Worm (Caenorhabditis elegans) whole organism, L4 larva: Measurements from ENCODE around the gene str-118.

Source experiments
- F10B5.3 ChIP-seq: sonication (generic microtip); optimal IDR thresholded peaks from 2 replicates; lab custom pipeline; 2016; ENCODE audit warnings: mild to moderate bottlenecking, missing genetic modification characterization, missing compliant biosample characterization
- Y105C5A.15 ChIP-seq: fragments of 200-800 bp; sonication (Bioruptor generic); IDR thresholded peaks from 2 replicates; pipeline ENCODE4 v1.3.6; 2022; ENCODE audit warnings: missing genetic modification characterization, missing compliant biosample characterization
- Y75B8A.6 ChIP-seq: fragments of 200-800 bp; sonication (Bioruptor generic); IDR thresholded peaks from 2 replicates; pipeline ENCODE4 v1.3.6; 2022; ENCODE audit warnings: missing genetic modification reagents, missing genetic modification characterization, missing compliant biosample characterization
- aha-1 ChIP-seq: fragments of 150-350 bp; peaks from one replicate; lab custom pipeline; 2014; ENCODE audit warnings: missing biosample characterization, missing genetic modification characterization
- ama-1 ChIP-seq: fragments of 150-350 bp; optimal IDR thresholded peaks from 2 replicates; lab custom pipeline; 2014; ENCODE audit warnings: inconsistent platforms, mixed read lengths
- ceh-32 ChIP-seq: sonication (generic microtip); optimal IDR thresholded peaks from 2 replicates; lab custom pipeline; 2016; ENCODE audit warnings: mild to moderate bottlenecking, missing genetic modification characterization, missing compliant biosample characterization; ENCODE audit not compliant: poor library complexity
- ceh-82 ChIP-seq: sonication (generic microtip); optimal IDR thresholded peaks from 2 replicates; lab custom pipeline; 2017; ENCODE audit warnings: missing biosample characterization, missing genetic modification characterization
- daf-16 ChIP-seq, 3 experiments: sonication (generic microtip); optimal IDR thresholded peaks; 2 replicates each; lab custom pipeline; 2016 to 2017; ENCODE audit warnings: missing genetic modification characterization in 3 of 3, missing genetic modification reagents in 3 of 3, mild to moderate bottlenecking in 2 of 3, missing compliant biosample characterization in 2 of 3, missing biosample characterization in 1 of 3, moderate library complexity in 1 of 3
- daf-8 ChIP-seq: fragments of 200-800 bp; sonication (Bioruptor generic); IDR thresholded peaks from 2 replicates; pipeline ENCODE4 v1.3.6; 2022; ENCODE audit warnings: missing genetic modification characterization, missing compliant biosample characterization
- dve-1 ChIP-seq: sonication (generic microtip); optimal IDR thresholded peaks from 2 replicates; lab custom pipeline; 2017; ENCODE audit warnings: antibody characterized with exemption, mild to moderate bottlenecking, missing genetic modification characterization, missing compliant biosample characterization; ENCODE audit not compliant: insufficient read depth
- egl-27 ChIP-seq: sonication (generic microtip); optimal IDR thresholded peaks from 3 replicates; lab custom pipeline; 2017; ENCODE audit warnings: missing biosample characterization, missing genetic modification reagents, missing genetic modification characterization
- egl-43 ChIP-seq: fragments of 200-800 bp; sonication (Bioruptor generic); IDR thresholded peaks from 2 replicates; pipeline ENCODE4 v1.3.6; 2022; ENCODE audit warnings: missing genetic modification reagents, missing genetic modification characterization, missing compliant biosample characterization
- fkh-10 ChIP-seq: fragments of 150-350 bp; optimal IDR thresholded peaks from 2 replicates; lab custom pipeline; 2014; ENCODE audit warnings: missing biosample characterization, missing genetic modification reagents, missing genetic modification characterization
- hif-1 ChIP-seq, 2 experiments: sonication (generic microtip); optimal IDR thresholded peaks; 2 replicates each; lab custom pipeline; 2016 to 2017; ENCODE audit warnings: missing compliant biosample characterization in 2 of 2, missing genetic modification characterization in 2 of 2, missing genetic modification reagents in 2 of 2, missing genotype in 2 of 2, mild to moderate bottlenecking in 1 of 2
- hlh-30 ChIP-seq: sonication (generic microtip); optimal IDR thresholded peaks from 2 replicates; lab custom pipeline; 2017; ENCODE audit warnings: antibody characterized with exemption, mild to moderate bottlenecking, missing genetic modification characterization, missing compliant biosample characterization; ENCODE audit not compliant: insufficient read depth
- lin-1 ChIP-seq: fragments of 200-800 bp; sonication (Bioruptor generic); IDR thresholded peaks from 2 replicates; pipeline ENCODE4 v1.3.6; 2022; ENCODE audit warnings: missing genetic modification reagents, missing genetic modification characterization, missing compliant biosample characterization
- lin-29 ChIP-seq: fragments of 200-800 bp; sonication (Bioruptor generic); IDR thresholded peaks from 2 replicates; pipeline ENCODE4 v1.3.6; 2022; ENCODE audit warnings: missing genetic modification reagents, missing genetic modification characterization, missing compliant biosample characterization
- lin-38 ChIP-seq: fragments of 200-800 bp; sonication (Bioruptor generic); IDR thresholded peaks from 2 replicates; pipeline ENCODE4 v1.3.6; 2022; ENCODE audit warnings: missing genetic modification reagents, missing genetic modification characterization, missing compliant biosample characterization
- lin-39 ChIP-seq: fragments of 150-350 bp; optimal IDR thresholded peaks from 2 replicates; lab custom pipeline; 2014; ENCODE audit warnings: missing biosample characterization, missing genetic modification reagents, missing genetic modification characterization
- lsy-2 ChIP-seq, 2 experiments: fragments of 150-350 bp in 1 of 2; sonication (generic microtip) in 1 of 2; optimal IDR thresholded peaks; 2 replicates each; lab custom pipeline; 2014 to 2017; ENCODE audit warnings: missing biosample characterization in 2 of 2, missing genetic modification characterization in 2 of 2
- mdl-1 ChIP-seq, 2 experiments: fragments of 150-350 bp in 1 of 2; sonication (generic microtip) in 1 of 2; optimal IDR thresholded peaks; 2 replicates each; lab custom pipeline; 2014 to 2017; ENCODE audit warnings: missing biosample characterization in 2 of 2, missing genetic modification characterization in 2 of 2
- mep-1 ChIP-seq: fragments of 150-350 bp; sonication (generic microtip); optimal IDR thresholded peaks from 3 replicates; lab custom pipeline; 2014; ENCODE audit warnings: missing biosample characterization, missing genetic modification characterization
- mes-2 ChIP-seq: sonication (generic microtip); optimal IDR thresholded peaks from 2 replicates; lab custom pipeline; 2016; ENCODE audit warnings: missing genotype, mild to moderate bottlenecking, missing genetic modification characterization, missing compliant biosample characterization; ENCODE audit not compliant: poor library complexity, severe bottlenecking
- mxl-3 ChIP-seq: fragments of 200-800 bp; sonication (Bioruptor generic); optimal IDR thresholded peaks from 2 replicates; lab custom pipeline; 2018; ENCODE audit warnings: mild to moderate bottlenecking, missing genetic modification characterization, missing compliant biosample characterization
- nhr-102 ChIP-seq: sonication (generic microtip); optimal IDR thresholded peaks from 2 replicates; lab custom pipeline; 2016; ENCODE audit warnings: mild to moderate bottlenecking, missing genetic modification characterization, moderate library complexity, missing compliant biosample characterization
- nhr-11 ChIP-seq: fragments of 150-350 bp; optimal IDR thresholded peaks from 2 replicates; lab custom pipeline; 2014; ENCODE audit warnings: missing biosample characterization, missing genetic modification characterization
- nhr-28 ChIP-seq: fragments of 150-350 bp; optimal IDR thresholded peaks from 2 replicates; lab custom pipeline; 2014; ENCODE audit warnings: missing biosample characterization, missing genetic modification characterization
- nhr-41 ChIP-seq: fragments of 200-800 bp; sonication (Bioruptor generic); IDR thresholded peaks from 2 replicates; pipeline ENCODE4 v1.3.6; 2022; ENCODE audit warnings: missing genetic modification reagents, missing genetic modification characterization, missing compliant biosample characterization
- nhr-42 ChIP-seq: fragments of 200-800 bp; sonication (Bioruptor generic); IDR thresholded peaks from 2 replicates; pipeline ENCODE4 v1.3.6; 2022; ENCODE audit warnings: missing genetic modification characterization, missing compliant biosample characterization
- nhr-48 ChIP-seq: sonication (generic microtip); optimal IDR thresholded peaks from 2 replicates; lab custom pipeline; 2016; ENCODE audit warnings: mild to moderate bottlenecking, missing genetic modification characterization, missing compliant biosample characterization
- nhr-76 ChIP-seq: fragments of 150-350 bp; optimal IDR thresholded peaks from 2 replicates; lab custom pipeline; 2014; ENCODE audit warnings: missing biosample characterization, missing genetic modification characterization
- nhr-77 ChIP-seq: fragments of 150-350 bp; optimal IDR thresholded peaks from 2 replicates; lab custom pipeline; 2014; ENCODE audit warnings: missing biosample characterization, missing genetic modification characterization
- pha-4 ChIP-seq, 2 experiments: fragments of 150-350 bp in 1 of 2; fragments of 200-800 bp in 1 of 2; sonication (Bioruptor generic) in 1 of 2; IDR thresholded peaks in 1 of 2; optimal IDR thresholded peaks in 1 of 2; 2 replicates each; pipeline versions ENCODE4 v1.3.6 to Lab custom; 2014 to 2022; ENCODE audit warnings: missing genetic modification characterization in 2 of 2, missing genetic modification reagents in 2 of 2, missing biosample characterization in 1 of 2, missing compliant biosample characterization in 1 of 2
- pqm-1 ChIP-seq: sonication (generic microtip); optimal IDR thresholded peaks from 2 replicates; lab custom pipeline; 2017; ENCODE audit warnings: missing biosample characterization, missing genetic modification characterization
- skn-1 ChIP-seq: fragments of 150-350 bp; optimal IDR thresholded peaks from 2 replicates; lab custom pipeline; 2014; ENCODE audit warnings: missing biosample characterization, missing genetic modification characterization
- snpc-1.2 ChIP-seq: fragments of 200-800 bp; sonication (Bioruptor generic); IDR thresholded peaks from 2 replicates; pipeline ENCODE4 v1.3.6; 2022; ENCODE audit warnings: missing genetic modification reagents, missing genetic modification characterization, missing compliant biosample characterization
- spr-1 ChIP-seq: sonication (generic microtip); optimal IDR thresholded peaks from 2 replicates; lab custom pipeline; 2016; ENCODE audit warnings: mild to moderate bottlenecking, missing genetic modification characterization, missing compliant biosample characterization
- tag-97 ChIP-seq: fragments of 200-800 bp; sonication (Bioruptor generic); IDR thresholded peaks from 2 replicates; pipeline ENCODE4 v1.3.6; 2022; ENCODE audit warnings: missing genetic modification characterization, missing compliant biosample characterization
- tra-1 ChIP-seq: fragments of 200-800 bp; sonication (Bioruptor generic); IDR thresholded peaks from 2 replicates; pipeline ENCODE4 v1.3.6; 2022; ENCODE audit warnings: missing genetic modification reagents, missing genetic modification characterization, missing compliant biosample characterization
- unc-62 ChIP-seq, 3 experiments: fragments of 150-350 bp in 1 of 3; sonication (generic microtip); optimal IDR thresholded peaks in 2 of 3; peaks in 1 of 3; 1 replicate in 1 of 3; 2 replicates in 2 of 3; lab custom pipeline; 2014 to 2017; ENCODE audit warnings: missing biosample characterization in 3 of 3, missing genetic modification characterization in 3 of 3, missing genetic modification reagents in 3 of 3, missing genotype in 1 of 3
- zfp-2 ChIP-seq: sonication (generic microtip); optimal IDR thresholded peaks from 2 replicates; lab custom pipeline; 2016; ENCODE audit warnings: mild to moderate bottlenecking, missing genetic modification characterization, missing compliant biosample characterization
- zip-2 ChIP-seq: fragments of 150-350 bp; optimal IDR thresholded peaks from 2 replicates; lab custom pipeline; 2014; ENCODE audit warnings: missing biosample characterization, missing genetic modification characterization
- ztf-11 ChIP-seq: fragments of 150-350 bp; optimal IDR thresholded peaks from 2 replicates; lab custom pipeline; 2014; ENCODE audit warnings: missing biosample characterization, missing genetic modification characterization

The str-118 gene

ce11 chrV:10051855-10052254, at the start of gene str-118:
Gene str-118, plus strand, starts transcription at chrV:10052155.
- TF ChIP-seq F10B5.3 (tag; lab: Kevin White, UChicago) (no peak), Y105C5A.15 (GFP tag; lab: Robert Waterston, UW) (no peak), hif-1 (tag; optimal IDR thresholded peaks at IDR 0.05; lab: Kevin White, UChicago) (no peak), nhr-11 (tag; lab: Kevin White, UChicago) (no peak), aha-1 (tag; lab: Kevin White, UChicago) (no peak), zfp-2 (tag; lab: Kevin White, UChicago) (no peak), zip-2 (tag; lab: Kevin White, UChicago) (no peak), lin-39 (no peak), spr-1 (tag; lab: Kevin White, UChicago) (no peak), hlh-30 (tag; lab: Kevin White, UChicago) (no peak), nhr-102 (tag; lab: Kevin White, UChicago) (no peak), nhr-28 (tag; lab: Kevin White, UChicago) (no peak), egl-27 (no peak), mxl-3 (GFP tag; lab: Kevin White, UChicago) (no peak), pha-4 (GFP tag; IDR thresholded peaks at IDR 0.05; lab: Robert Waterston, UW) (no peak), pha-4 (tag; optimal IDR thresholded peaks at IDR 0.05; lab: Kevin White, UChicago) (no peak), lsy-2 (tag; optimal IDR thresholded peaks at IDR 0.05; lab: Kevin White, UChicago) (no peak), nhr-42 (GFP tag; lab: Robert Waterston, UW) (no peak), ama-1 (no peak), tag-97 (GFP tag; lab: Robert Waterston, UW) (no peak), unc-62 (GFP tag; optimal IDR thresholded peaks at IDR 0.05 in 1 of 2; lab: Kevin White, UChicago) (no peak), unc-62 (tag; optimal IDR thresholded peaks at IDR 0.05; lab: Kevin White, UChicago) (no peak)

DNA sequence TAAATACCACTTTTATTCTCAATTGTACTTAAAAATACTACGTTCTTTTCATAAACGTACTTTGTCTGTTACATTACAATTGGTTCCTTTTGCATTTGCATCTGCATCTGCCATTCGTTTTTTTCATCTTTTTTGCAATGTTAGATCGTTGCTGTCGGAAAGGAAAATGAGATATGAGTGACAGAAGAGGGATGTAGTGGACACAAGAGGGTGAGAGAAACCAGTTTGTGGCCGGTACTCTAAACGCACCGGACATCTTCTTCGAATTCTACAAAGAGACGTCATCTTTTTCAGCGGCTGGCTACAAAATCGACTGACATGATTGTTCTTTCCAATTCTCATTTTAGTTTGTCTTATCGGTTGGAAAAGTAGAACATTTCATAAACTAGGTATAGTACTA, 49.2 kb upstream of the str-118 start:
- TF ChIP-seq unc-62 (GFP tag; optimal IDR thresholded peaks at IDR 0.05 in 1 of 2; lab: Kevin White, UChicago) (peak in 1 of 2 experiments; percentile 98), unc-62 (tag; optimal IDR thresholded peaks at IDR 0.05; lab: Kevin White, UChicago) (no peak), ceh-32 (tag; lab: Kevin White, UChicago) (no peak), ceh-82 (tag; lab: Kevin White, UChicago) (no peak), mxl-3 (GFP tag; lab: Kevin White, UChicago) (peak; percentile 17), mes-2 (tag; lab: Kevin White, UChicago) (no peak), zfp-2 (tag; lab: Kevin White, UChicago) (no peak), mdl-1 (tag; optimal IDR thresholded peaks at IDR 0.05; lab: Kevin White, UChicago) (peak in 1 of 2 experiments; percentile 41), ztf-11 (tag; lab: Kevin White, UChicago) (no peak), nhr-48 (peak; percentile 66), nhr-28 (tag; lab: Kevin White, UChicago) (peak; percentile 89), egl-43 (no peak), aha-1 (tag; lab: Kevin White, UChicago) (peak; percentile 48)

- TF ChIP-seq pqm-1 (tag; lab: Kevin White, UChicago), result peak; percentile 64
- TF ChIP-seq daf-8 (GFP tag; lab: Robert Waterston, UW), result no peak
- peak; percentile 31 for TF ChIP-seq hlh-30 (tag; lab: Kevin White, UChicago)
- TF ChIP-seq lin-29 (GFP tag; lab: Robert Waterston, UW), result no peak
- TF ChIP-seq skn-1, result no peak
- TF ChIP-seq snpc-1.2 (GFP tag; lab: Robert Waterston, UW), result no peak
- TF ChIP-seq nhr-41 (GFP tag; lab: Robert Waterston, UW), result no peak
- TF ChIP-seq hif-1 (tag; optimal IDR thresholded peaks at IDR 0.05; lab: Kevin White, UChicago), result peak in 1 of 2 experiments; percentile 62
- TF ChIP-seq egl-43, result no peak
- TF ChIP-seq lin-38 (GFP tag; lab: Robert Waterston, UW), result peak; percentile 94
- TF ChIP-seq daf-16 (GFP tag; optimal IDR thresholded peaks at IDR 0.05; lab: Kevin White, UChicago), result peak in 1 of 2 experiments; percentile 13
- peak; percentile 55 for TF ChIP-seq daf-16 (tag; optimal IDR thresholded peaks at IDR 0.05; lab: Kevin White, UChicago)
- no peak for TF ChIP-seq nhr-11 (tag; lab: Kevin White, UChicago)
- peak; percentile 18 for TF ChIP-seq nhr-102 (tag; lab: Kevin White, UChicago)
- no peak for TF ChIP-seq ceh-32 (tag; lab: Kevin White, UChicago)
- no peak for TF ChIP-seq nhr-76 (tag; lab: Kevin White, UChicago)
- TF ChIP-seq ceh-82 (tag; lab: Kevin White, UChicago), result no peak
- TF ChIP-seq fkh-10 (GFP tag; lab: Kevin White, UChicago), result no peak
- no peak for TF ChIP-seq Y75B8A.6 (GFP tag; lab: Robert Waterston, UW)
- TF ChIP-seq nhr-48, result peak; percentile 57
- peak; percentile 55 for TF ChIP-seq mep-1 (tag; lab: Kevin White, UChicago)
- peak; percentile 86 for TF ChIP-seq dve-1 (tag; lab: Kevin White, UChicago)
- peak; percentile 5 for TF ChIP-seq nhr-77 (tag; lab: Kevin White, UChicago)
- peak; percentile 43; the same call in 1 of the 2 replicates for TF ChIP-seq tra-1 (GFP tag; lab: Robert Waterston, UW)
- TF ChIP-seq lin-1 (GFP tag; lab: Robert Waterston, UW), result no peak
- peak; percentile 71 for TF ChIP-seq nhr-28 (tag; lab: Kevin White, UChicago)
These were observed 48.5 kb upstream of the str-118 start for ce11 chrV:10003315-10003969.
